Fruit fly (Drosophila melanogaster) whole organism, embryonic: ENCODE data around the gene Nthl1.

Experiments used
- CG12236 ChIP-seq: fragments of 200-800 bp; sonication (Bioruptor generic); optimal IDR thresholded peaks from 2 replicates; lab custom pipeline; 2016; ENCODE audit warnings: missing biosample characterization, missing genetic modification characterization
- CG12659 ChIP-seq: fragments of 200-800 bp; sonication (Bioruptor generic); optimal IDR thresholded peaks from 3 replicates; lab custom pipeline; 2017; ENCODE audit warnings: mild to moderate bottlenecking, missing biosample characterization, missing genetic modification reagents, missing genetic modification characterization
- CG13123 ChIP-seq: fragments of 200-800 bp; sonication (Bioruptor generic); optimal IDR thresholded peaks from 2 replicates; lab custom pipeline; 2016; ENCODE audit warnings: missing biosample characterization, missing genetic modification characterization
- CG13287 ChIP-seq: fragments of 200-800 bp; sonication (Bioruptor generic); IDR thresholded peaks from 2 replicates; pipeline ENCODE4 v1.3.6; 2022; ENCODE audit warnings: missing biosample characterization, missing genetic modification characterization; ENCODE audit not compliant: partially characterized antibody
- CG15011 ChIP-seq: fragments of 200-800 bp; sonication (Bioruptor generic); optimal IDR thresholded peaks from 3 replicates; lab custom pipeline; 2018; ENCODE audit warnings: missing biosample characterization, mild to moderate bottlenecking, missing genetic modification characterization
- CG15269 ChIP-seq: fragments of 200-800 bp; sonication (Bioruptor generic); optimal IDR thresholded peaks from 2 replicates; lab custom pipeline; 2018; ENCODE audit warnings: missing biosample characterization, mild to moderate bottlenecking, missing genetic modification characterization, moderate library complexity
- CG15696 ChIP-seq: fragments of 200-800 bp; sonication (Bioruptor generic); optimal IDR thresholded peaks from 2 replicates; lab custom pipeline; 2019; ENCODE audit warnings: missing biosample characterization, mild to moderate bottlenecking, missing genetic modification characterization, moderate library complexity
- CG1603 ChIP-seq: fragments of 200-800 bp; sonication (Bioruptor generic); optimal IDR thresholded peaks from 2 replicates; lab custom pipeline; 2019; ENCODE audit warnings: missing biosample characterization, mild to moderate bottlenecking, missing genetic modification characterization, moderate library complexity
- CG17612 ChIP-seq: fragments of 200-800 bp; sonication (Bioruptor generic); IDR thresholded peaks from 2 replicates; pipeline ENCODE4 v1.3.6; 2022; ENCODE audit warnings: missing biosample characterization, missing genetic modification characterization
- CG30431 ChIP-seq: fragments of 200-800 bp; sonication (Bioruptor generic); optimal IDR thresholded peaks from 2 replicates; lab custom pipeline; 2017; ENCODE audit warnings: missing biosample characterization, missing genetic modification characterization
- CG4328 ChIP-seq: fragments of 200-800 bp; sonication (Bioruptor generic); optimal IDR thresholded peaks from 3 replicates; lab custom pipeline; 2017; ENCODE audit warnings: missing biosample characterization, missing genetic modification reagents, missing genetic modification characterization
- CG4360 ChIP-seq: fragments of 200-800 bp; sonication (Bioruptor generic); IDR thresholded peaks from 2 replicates; pipeline ENCODE4 v1.3.6; 2022; ENCODE audit warnings: missing biosample characterization, missing genetic modification characterization
- CG4707 ChIP-seq: fragments of 200-800 bp; sonication (Bioruptor generic); optimal IDR thresholded peaks from 2 replicates; lab custom pipeline; 2018; ENCODE audit warnings: missing biosample characterization, mild to moderate bottlenecking, missing genetic modification characterization, moderate library complexity
- CG7745 ChIP-seq: fragments of 200-800 bp; sonication (Bioruptor generic); optimal IDR thresholded peaks from 2 replicates; lab custom pipeline; 2018; ENCODE audit warnings: missing biosample characterization, mild to moderate bottlenecking, missing genetic modification characterization, moderate library complexity
- CG8944 ChIP-seq: fragments of 200-800 bp; sonication (Bioruptor generic); optimal IDR thresholded peaks from 3 replicates; lab custom pipeline; 2016; ENCODE audit warnings: missing biosample characterization, missing genetic modification characterization
- CG9727 ChIP-seq: fragments of 200-800 bp; sonication (Bioruptor generic); optimal IDR thresholded peaks from 3 replicates; lab custom pipeline; 2017; ENCODE audit warnings: missing biosample characterization, mild to moderate bottlenecking, missing genetic modification characterization
- D19B ChIP-seq: fragments of 200-800 bp; sonication (Bioruptor generic); optimal IDR thresholded peaks from 2 replicates; lab custom pipeline; 2017; ENCODE audit warnings: missing biosample characterization, mild to moderate bottlenecking, missing genetic modification characterization
- Deaf1 ChIP-seq: fragments of 200-800 bp; optimal IDR thresholded peaks from 3 replicates; lab custom pipeline; 2019; ENCODE audit warnings: missing biosample characterization, mild to moderate bottlenecking, missing genetic modification characterization, moderate library complexity
- Dip2 ChIP-seq: fragments of 200-800 bp; sonication (Bioruptor generic); IDR thresholded peaks from 2 replicates; pipeline ENCODE4 v1.3.6; 2022; ENCODE audit warnings: missing biosample characterization, missing genetic modification characterization
- Eip74EF ChIP-seq, 2 experiments: fragments of 200-800 bp in 1 of 2; fragments of >200 bp in 1 of 2; sonication (Bioruptor generic) in 1 of 2; optimal IDR thresholded peaks; 2 replicates each; lab custom pipeline; 2017 to 2019; ENCODE audit warnings: missing biosample characterization in 2 of 2, missing genetic modification characterization in 2 of 2, mild to moderate bottlenecking in 1 of 2, moderate library complexity in 1 of 2
- HLHmδ ChIP-seq: fragments of 200-800 bp; sonication (Bioruptor generic); optimal IDR thresholded peaks from 2 replicates; lab custom pipeline; 2018; ENCODE audit warnings: missing biosample characterization, mild to moderate bottlenecking, missing genetic modification characterization, moderate library complexity
- Hmr ChIP-seq: fragments of 200-800 bp; sonication (Bioruptor generic); optimal IDR thresholded peaks from 3 replicates; lab custom pipeline; 2017; ENCODE audit warnings: mild to moderate bottlenecking, missing biosample characterization, missing genetic modification reagents, missing genetic modification characterization
- Mrtf ChIP-seq: fragments of 200-800 bp; sonication (Bioruptor generic); IDR thresholded peaks from 3 replicates; pipeline ENCODE4 v1.3.6; 2022; ENCODE audit warnings: missing biosample characterization, missing genetic modification characterization
- Ravus ChIP-seq: fragments of 200-800 bp; sonication (Bioruptor generic); IDR thresholded peaks from 2 replicates; pipeline ENCODE4 v1.3.6; 2022; ENCODE audit warnings: missing biosample characterization, missing genetic modification characterization
- bab2 ChIP-seq: fragments of 200-800 bp; sonication (Bioruptor generic); optimal IDR thresholded peaks from 2 replicates; lab custom pipeline; 2016; ENCODE audit warnings: missing biosample characterization, missing genetic modification characterization
- chif ChIP-seq, 2 experiments: fragments of 200-800 bp; sonication (Bioruptor generic); optimal IDR thresholded peaks; 3 replicates each; lab custom pipeline; 2016; ENCODE audit warnings: missing biosample characterization in 2 of 2, missing genetic modification characterization in 2 of 2
- dati ChIP-seq: fragments of 200-800 bp; sonication (Bioruptor generic); IDR thresholded peaks from 2 replicates; pipeline ENCODE4 v1.3.6; 2022; ENCODE audit warnings: missing biosample characterization, missing genetic modification characterization
- dmrt11E ChIP-seq: fragments of 200-800 bp; sonication (Bioruptor generic); optimal IDR thresholded peaks from 3 replicates; lab custom pipeline; 2018; ENCODE audit warnings: missing biosample characterization, mild to moderate bottlenecking, missing genetic modification characterization, moderate library complexity
- dysf ChIP-seq: fragments of 200-800 bp; sonication (Bioruptor generic); IDR thresholded peaks from 3 replicates; pipeline ENCODE4 v1.3.6; 2022; ENCODE audit warnings: missing biosample characterization, missing genetic modification characterization
- en ChIP-seq: fragments of 200-800 bp; sonication (Bioruptor generic); optimal IDR thresholded peaks from 2 replicates; lab custom pipeline; 2016; ENCODE audit warnings: missing biosample characterization, missing genetic modification characterization
- esg ChIP-seq: fragments of 200-800 bp; sonication (Bioruptor generic); conservative IDR thresholded peaks from 2 replicates; pipeline ENCODE4 v1.3.6; 2022; ENCODE audit warnings: missing biosample characterization, missing genetic modification characterization
- fd102C ChIP-seq: fragments of 200-800 bp; sonication (Bioruptor generic); optimal IDR thresholded peaks from 2 replicates; lab custom pipeline; 2018; ENCODE audit warnings: missing biosample characterization, mild to moderate bottlenecking, missing genetic modification characterization, moderate library complexity
- fd3F ChIP-seq: fragments of 200-800 bp; sonication (Bioruptor generic); optimal IDR thresholded peaks from 2 replicates; lab custom pipeline; 2018; ENCODE audit warnings: missing biosample characterization, mild to moderate bottlenecking, missing genetic modification characterization, moderate library complexity
- fru ChIP-seq: fragments of >200 bp; optimal IDR thresholded peaks from 2 replicates; lab custom pipeline; 2017
- hbn ChIP-seq: fragments of 200-800 bp; sonication (Bioruptor generic); IDR thresholded peaks from 2 replicates; pipeline ENCODE4 v1.3.6; 2022; ENCODE audit warnings: missing biosample characterization, missing genetic modification characterization; ENCODE audit not compliant: partially characterized antibody
- kay ChIP-seq: fragments of 200-800 bp; sonication (Bioruptor generic); optimal IDR thresholded peaks from 2 replicates; lab custom pipeline; 2016; ENCODE audit warnings: missing biosample characterization, missing genetic modification characterization
- ken ChIP-seq: fragments of 200-800 bp; sonication (Bioruptor generic); IDR thresholded peaks from 3 replicates; pipeline ENCODE4 v1.3.6; 2022; ENCODE audit warnings: missing biosample characterization, missing genetic modification characterization
- lab ChIP-seq: fragments of 200-800 bp; sonication (Bioruptor generic); optimal IDR thresholded peaks from 3 replicates; lab custom pipeline; 2017; ENCODE audit warnings: missing biosample characterization, missing genetic modification characterization, mild to moderate bottlenecking, moderate library complexity, missing genetic modification reagents
- lola ChIP-seq, 3 experiments: fragments of >200 bp in 2 of 3; fragments of 200-800 bp in 1 of 3; sonication (Bioruptor generic) in 1 of 3; optimal IDR thresholded peaks; 2 replicates each; lab custom pipeline; 2017 to 2019; ENCODE audit warnings: missing biosample characterization in 3 of 3, missing genetic modification characterization in 3 of 3, mild to moderate bottlenecking in 1 of 3, moderate library complexity in 1 of 3
- mam ChIP-seq: fragments of 200-800 bp; sonication (Bioruptor generic); optimal IDR thresholded peaks from 3 replicates; lab custom pipeline; 2016; ENCODE audit warnings: missing biosample characterization, missing genetic modification characterization
- mld ChIP-seq: fragments of 200-800 bp; sonication (Bioruptor generic); IDR thresholded peaks from 3 replicates; pipeline ENCODE4 v1.3.6; 2022; ENCODE audit warnings: missing biosample characterization, missing genetic modification characterization; ENCODE audit not compliant: partially characterized antibody
- onecut ChIP-seq: fragments of 200-800 bp; sonication (Bioruptor generic); IDR thresholded peaks from 2 replicates; pipeline ENCODE4 v1.3.6; 2022; ENCODE audit warnings: missing biosample characterization, missing genetic modification characterization
- pan ChIP-seq, 4 experiments: fragments of >200 bp in 3 of 4; fragments of 200-800 bp in 1 of 4; sonication (Bioruptor generic) in 1 of 4; optimal IDR thresholded peaks in 3 of 4; IDR thresholded peaks in 1 of 4; 2 replicates each; pipeline versions ENCODE4 v1.3.6 to Lab custom; 2017 to 2022; ENCODE audit warnings: missing biosample characterization in 2 of 4, missing genetic modification characterization in 2 of 4, mixed read lengths in 1 of 4
- peb ChIP-seq: fragments of 200-800 bp; sonication (Bioruptor generic); IDR thresholded peaks from 2 replicates; pipeline ENCODE4 v1.3.6; 2022; ENCODE audit warnings: missing biosample characterization, missing genetic modification characterization
- sens-2 ChIP-seq: fragments of 200-800 bp; sonication (Bioruptor generic); IDR thresholded peaks from 2 replicates; pipeline ENCODE4 v1.3.6; 2022; ENCODE audit warnings: missing biosample characterization, missing genetic modification characterization
- tll ChIP-seq, 2 experiments: fragments of 200-800 bp in 1 of 2; fragments of >200 bp in 1 of 2; sonication (Bioruptor generic) in 1 of 2; optimal IDR thresholded peaks; 2 replicates each; lab custom pipeline; 2017 to 2019; ENCODE audit warnings: missing biosample characterization in 2 of 2, missing genetic modification characterization in 2 of 2, mild to moderate bottlenecking in 1 of 2, moderate library complexity in 1 of 2
- trem ChIP-seq: fragments of 200-800 bp; optimal IDR thresholded peaks from 3 replicates; lab custom pipeline; 2019; ENCODE audit warnings: missing biosample characterization, mild to moderate bottlenecking, missing genetic modification characterization, moderate library complexity
- tup ChIP-seq: fragments of 200-800 bp; sonication (Bioruptor generic); optimal IDR thresholded peaks from 2 replicates; lab custom pipeline; 2016; ENCODE audit warnings: missing biosample characterization, mild to moderate bottlenecking, missing genetic modification characterization, moderate library complexity

The Nthl1 gene

dm6 chr2L:20974037-20974646, 46.5 kb upstream of the Nthl1 start (continued):
- TF ChIP-seq lab: peak; percentile 50
- TF ChIP-seq mld (GFP tag; lab: Robert Waterston, UW): no peak
- no peak for TF ChIP-seq fru (lab: Kevin White, UChicago)
- TF ChIP-seq dati: no peak
- TF ChIP-seq CG4707 (GFP tag; lab: Kevin White, UChicago): peak; percentile 70
- no peak for TF ChIP-seq CG4328
- no peak for TF ChIP-seq hbn (GFP tag; lab: Robert Waterston, UW)
- TF ChIP-seq en (GFP tag; lab: Kevin White, UChicago): peak; percentile 25
- peak; percentile 91 for TF ChIP-seq CG1603 (tag; lab: Kevin White, UChicago)
- TF ChIP-seq trem (tag; lab: Kevin White, UChicago): peak; percentile 49
- TF ChIP-seq mam (GFP tag; lab: Kevin White, UChicago): no peak
- no peak for TF ChIP-seq CG15696 (tag; lab: Kevin White, UChicago)
- no peak for TF ChIP-seq pan (optimal IDR thresholded peaks at IDR 0.05; lab: Kevin White, UChicago)
- TF ChIP-seq pan (GFP tag; optimal IDR thresholded peaks at IDR 0.05 in 1 of 2, IDR thresholded peaks at IDR 0.05 in 1 of 2): peak in 1 of 2 experiments; percentile 49
- TF ChIP-seq HLHmδ (GFP tag; lab: Kevin White, UChicago): no peak
- no peak for TF ChIP-seq esg (GFP tag; lab: Robert Waterston, UW)
- no peak for TF ChIP-seq bab2 (GFP tag; lab: Kevin White, UChicago)
- no peak for TF ChIP-seq Deaf1 (tag; lab: Kevin White, UChicago)
- TF ChIP-seq CG13123 (GFP tag; lab: Kevin White, UChicago): no peak
- TF ChIP-seq tll (GFP tag; optimal IDR thresholded peaks at IDR 0.05; lab: Kevin White, UChicago): no peak
- no peak for TF ChIP-seq CG15011 (GFP tag; lab: Kevin White, UChicago)
- no peak for TF ChIP-seq CG17612 (GFP tag; lab: Robert Waterston, UW)
- TF ChIP-seq Eip74EF (GFP tag; optimal IDR thresholded peaks at IDR 0.05; lab: Kevin White, UChicago): peak in 1 of 2 experiments; percentile 45
- peak; percentile 3 for TF ChIP-seq CG9727
- TF ChIP-seq lola (GFP tag; optimal IDR thresholded peaks at IDR 0.05; lab: Kevin White, UChicago): peak in 1 of 3 experiments; percentile 63
- TF ChIP-seq peb (GFP tag; lab: Robert Waterston, UW): no peak
- TF ChIP-seq tup (GFP tag; lab: Kevin White, UChicago): no peak
- TF ChIP-seq kay (GFP tag; lab: Kevin White, UChicago): no peak
- TF ChIP-seq fd102C (GFP tag; lab: Kevin White, UChicago): no peak
- TF ChIP-seq CG12236: peak; percentile 36
- TF ChIP-seq Ravus (GFP tag; lab: Robert Waterston, UW): no peak
- no peak for TF ChIP-seq Dip2 (GFP tag; lab: Robert Waterston, UW)
- no peak for TF ChIP-seq CG7745 (tag; lab: Kevin White, UChicago)
- TF ChIP-seq sens-2 (GFP tag; lab: Robert Waterston, UW): peak; percentile 36; the same call in 1 of the 2 replicates
- TF ChIP-seq dysf (GFP tag; lab: Robert Waterston, UW): peak; percentile 47; the same call in 1 of the 3 replicates
- 0 out of 3 replicates have a peak, but pooled peaks have one; percentile 34 for TF ChIP-seq ken (GFP tag; lab: Robert Waterston, UW)
- TF ChIP-seq dmrt11E (tag; lab: Kevin White, UChicago): peak; percentile 63
- TF ChIP-seq CG30431 (GFP tag; lab: Kevin White, UChicago): peak; percentile 45
- no peak for TF ChIP-seq Hmr (GFP tag; lab: Kevin White, UChicago)
- no peak; the same call in 1 of the 2 replicates for TF ChIP-seq onecut (GFP tag; lab: Robert Waterston, UW)
- no peak for TF ChIP-seq CG13287
- TF ChIP-seq CG15269: peak; percentile 5
- no peak for TF ChIP-seq fd3F (GFP tag; lab: Kevin White, UChicago)
- peak; percentile 51 to 72 for TF ChIP-seq chif (GFP tag; optimal IDR thresholded peaks at IDR 0.05; lab: Kevin White, UChicago)
- TF ChIP-seq CG12659 (GFP tag; lab: Kevin White, UChicago): peak; percentile 23
- peak; percentile 20; the same call in 1 of the 3 replicates for TF ChIP-seq Mrtf
- TF ChIP-seq CG8944 (GFP tag; lab: Kevin White, UChicago): peak; percentile 31
- no peak for TF ChIP-seq D19B
- TF ChIP-seq CG4360: 0 out of 2 replicates have a peak, but pooled peaks have one; percentile 6
